Worm (Caenorhabditis elegans) whole organism, late embryonic: ENCODE results near the gene R04B5.6.

Experiments
- ceh-18 ChIP-seq: sonication (generic microtip); optimal IDR thresholded peaks from 2 replicates; lab custom pipeline; 2016; ENCODE audit warnings: missing genetic modification characterization, missing compliant biosample characterization
- elt-2 ChIP-seq: sonication (generic microtip); optimal IDR thresholded peaks from 2 replicates; lab custom pipeline; 2016; ENCODE audit warnings: missing genetic modification reagents, missing genetic modification characterization, missing compliant biosample characterization
- madf-2 ChIP-seq: sonication (generic microtip); optimal IDR thresholded peaks from 2 replicates; lab custom pipeline; 2017; ENCODE audit warnings: missing genetic modification characterization, missing compliant biosample characterization
- mec-3 ChIP-seq: sonication (generic microtip); optimal IDR thresholded peaks from 2 replicates; lab custom pipeline; 2016; ENCODE audit warnings: borderline replicate concordance, missing genetic modification characterization, missing compliant biosample characterization
- odd-2 ChIP-seq: sonication (generic microtip); optimal IDR thresholded peaks from 2 replicates; lab custom pipeline; 2017; ENCODE audit warnings: antibody characterized with exemption, mild to moderate bottlenecking, missing genetic modification characterization, missing compliant biosample characterization
- pha-4 ChIP-seq: fragments of 150-350 bp; optimal IDR thresholded peaks from 2 replicates; lab custom pipeline; 2018; ENCODE audit warnings: missing biosample characterization, missing genetic modification reagents, missing genetic modification characterization
- rnt-1 ChIP-seq: sonication (generic microtip); optimal IDR thresholded peaks from 2 replicates; lab custom pipeline; 2016; ENCODE audit warnings: missing genetic modification characterization, missing compliant biosample characterization
- sox-2 ChIP-seq: fragments of 200-800 bp; sonication (Bioruptor generic); IDR thresholded peaks from 2 replicates; pipeline ENCODE4 v1.3.6; 2022; ENCODE audit warnings: missing genetic modification reagents, missing genetic modification characterization, missing compliant biosample characterization
- tbx-2 ChIP-seq: sonication (generic microtip); optimal IDR thresholded peaks from 2 replicates; lab custom pipeline; 2016; ENCODE audit warnings: missing genetic modification characterization, missing compliant biosample characterization

ce11 chrV:10103811-10104210, 18.8 kb downstream of the R04B5.6 start:
- TF ChIP-seq odd-2 (tag; lab: Kevin White, UChicago) (no peak), mec-3 (tag; lab: Kevin White, UChicago) (no peak), madf-2 (no peak), tbx-2 (tag; lab: Kevin White, UChicago) (no peak), ceh-18 (tag; lab: Kevin White, UChicago) (no peak), sox-2 (GFP tag; lab: Robert Waterston, UW) (no peak), elt-2 (no peak), pha-4 (tag; lab: Kevin White, UChicago) (no peak), rnt-1 (tag; lab: Kevin White, UChicago) (no peak)
